Worm (Caenorhabditis elegans): ENCODE measurements around the gene dhs-11.
A peak's percentile ranks its signal among the peaks of the same experiment; 100 is the strongest.

dhs-11 gene

ce11 chrIII:10599699-10600098 is 43.0 kb downstream of the dhs-11 start (continued):
- TF ChIP-seq snpc-3.4 (tag; optimal IDR thresholded peaks at IDR 0.05) = no peak

ce11 chrIII:10596387-10596786 is 46.3 kb downstream of the dhs-11 start, which contains the start of gene Y39A1A.3:
Gene Y39A1A.3, minus strand, starts transcription at chrIII:10596487.
- TF ChIP-seq nhr-27 (tag; optimal IDR thresholded peaks at IDR 0.05) (no peak), cebp-1 (GFP tag; IDR thresholded peaks at IDR 0.05) (no peak), cebp-1 (tag; optimal IDR thresholded peaks at IDR 0.05) (peak; percentile 14)

ce11 chrIII:10595066-10595465 is 47.6 kb downstream of the dhs-11 start, which contains the start of gene Y45F3A.9:
Gene Y45F3A.9, minus strand, starts transcription at chrIII:10595166.
- no peak for TF ChIP-seq rpc-1 (optimal IDR thresholded peaks at IDR 0.05)
- TF ChIP-seq rpc-1 (tag; optimal IDR thresholded peaks at IDR 0.05) = no peak
- TF ChIP-seq attf-6 (GFP tag; IDR thresholded peaks at IDR 0.05) = no peak
- no peak for TF ChIP-seq egl-44 (GFP tag; IDR thresholded peaks at IDR 0.05)
- no peak for TF ChIP-seq ceh-40 (GFP tag; IDR thresholded peaks at IDR 0.05)
- TF ChIP-seq B0261.1 (tag; optimal IDR thresholded peaks at IDR 0.05) = no peak
- no peak for TF ChIP-seq egl-18 (GFP tag; IDR thresholded peaks at IDR 0.05)
- TF ChIP-seq lin-26 (GFP tag; IDR thresholded peaks at IDR 0.05) = no peak
- no peak for TF ChIP-seq die-1 (tag; optimal IDR thresholded peaks at IDR 0.05)
- TF ChIP-seq nhr-27 (tag; optimal IDR thresholded peaks at IDR 0.05) = no peak
- no peak for TF ChIP-seq B0019.2 (GFP tag; conservative IDR thresholded peaks at IDR 0.05)
- TF ChIP-seq lsy-27 (tag; optimal IDR thresholded peaks at IDR 0.05; ENCODE audit: borderline replicate concordance, insufficient read depth) = no peak
- TF ChIP-seq K12H6.12 (tag; optimal IDR thresholded peaks at IDR 0.05) = no peak
- no peak for TF ChIP-seq hmg-1.2 (GFP tag; IDR thresholded peaks at IDR 0.05)
- no peak for TF ChIP-seq nhr-80 (tag; optimal IDR thresholded peaks at IDR 0.05)
- TF ChIP-seq hlh-12 (tag; optimal IDR thresholded peaks at IDR 0.05) = no peak
- TF ChIP-seq sdz-38 (tag; optimal IDR thresholded peaks at IDR 0.05) = no peak
- no peak for TF ChIP-seq B0035.1 (tag; optimal IDR thresholded peaks at IDR 0.05)
- no peak for TF ChIP-seq Y53F4B.3 (GFP tag; IDR thresholded peaks at IDR 0.05)
- no peak for TF ChIP-seq mxl-1 (tag; optimal IDR thresholded peaks at IDR 0.05)
- TF ChIP-seq bed-2 (GFP tag; IDR thresholded peaks at IDR 0.05) = no peak

- TF ChIP-seq dpl-1 (GFP tag; optimal IDR thresholded peaks at IDR 0.05) (no peak), madf-3 (GFP tag; IDR thresholded peaks at IDR 0.05) (no peak), repo-1 (tag; optimal IDR thresholded peaks at IDR 0.05) (no peak), K11D2.4 (GFP tag; IDR thresholded peaks at IDR 0.05) (no peak), egrh-3 (GFP tag; IDR thresholded peaks at IDR 0.05) (no peak), mes-4 (tag; optimal IDR thresholded peaks at IDR 0.05) (no peak), nfyb-1 (GFP tag; IDR thresholded peaks at IDR 0.05) (no peak), ztf-3 (GFP tag; optimal IDR thresholded peaks at IDR 0.05) (no peak), ama-1 (optimal IDR thresholded peaks at IDR 0.05) (no peak), ama-1 (GFP tag; optimal IDR thresholded peaks at IDR 0.05) (no peak), sptf-2 (GFP tag; optimal IDR thresholded peaks at IDR 0.05) (no peak), zfh-2 (GFP tag; conservative IDR thresholded peaks at IDR 0.05) (no peak), attf-5 (GFP tag; optimal IDR thresholded peaks at IDR 0.05) (no peak), lsl-1 (GFP tag; optimal IDR thresholded peaks at IDR 0.05) (no peak)
Measured at ce11 chrIII:10592729-10593128, 49.9 kb downstream of the dhs-11 start, which contains the start of gene Y45F3A.8. Gene Y45F3A.8, minus strand, starts transcription at chrIII:10592829.
